Worm (Caenorhabditis elegans) whole organism, early embryonic: ENCODE data around the gene clec-25.

ENCODE experiments used
- sea-1 ChIP-seq: fragments of 200-800 bp; sonication (Bioruptor generic); conservative IDR thresholded peaks from 2 replicates; pipeline ENCODE4 v1.3.6; 2022; ENCODE audit warnings: missing genetic modification characterization, missing compliant biosample characterization

clec-25 gene

ce11 chrV:16893440-16893839 lies 50.4 kb downstream of the clec-25 start, which contains the start of gene F09C6.15:
Gene F09C6.15 (plus strand): TSS chrV:16893740.
- no peak for TF ChIP-seq sea-1 (GFP tag; lab: Robert Waterston, UW)
